Worm (Caenorhabditis elegans) whole organism, late embryonic: ENCODE results near the gene H41C03.2.
"Not testable (repeated sequence)": the region's sequence is repeated elsewhere in the genome, so short reads cannot be mapped to it uniquely, and the experiment has no call there.

Experiments used
- C08G9.2 ChIP-seq: sonication (generic microtip); optimal IDR thresholded peaks from 2 replicates; lab custom pipeline; 2016; ENCODE audit warnings: mild to moderate bottlenecking, missing genetic modification characterization, moderate library complexity, missing compliant biosample characterization
- C38D4.7 ChIP-seq: fragments of 200-800 bp; sonication (Bioruptor generic); optimal IDR thresholded peaks from 2 replicates; lab custom pipeline; 2018; ENCODE audit warnings: mild to moderate bottlenecking, missing genetic modification characterization, moderate library complexity, missing compliant biosample characterization
- K09A11.1 ChIP-seq: sonication (generic microtip); optimal IDR thresholded peaks from 2 replicates; lab custom pipeline; 2017; ENCODE audit warnings: antibody characterized with exemption, mild to moderate bottlenecking, missing genetic modification characterization, missing compliant biosample characterization; ENCODE audit not compliant: insufficient read depth
- T23F11.4 ChIP-seq: fragments of 200-800 bp; sonication (Bioruptor generic); optimal IDR thresholded peaks from 2 replicates; lab custom pipeline; 2018; ENCODE audit warnings: mild to moderate bottlenecking, missing genetic modification characterization, missing compliant biosample characterization
- Y22D7AL.16 ChIP-seq: sonication (generic microtip); optimal IDR thresholded peaks from 2 replicates; lab custom pipeline; 2016; ENCODE audit warnings: missing genetic modification characterization, missing compliant biosample characterization
- ceh-18 ChIP-seq: sonication (generic microtip); optimal IDR thresholded peaks from 2 replicates; lab custom pipeline; 2016; ENCODE audit warnings: missing genetic modification characterization, missing compliant biosample characterization
- ceh-2 ChIP-seq: sonication (generic microtip); optimal IDR thresholded peaks from 2 replicates; lab custom pipeline; 2016; ENCODE audit warnings: missing genotype, missing genetic modification characterization, missing compliant biosample characterization
- ceh-34 ChIP-seq: sonication (generic microtip); optimal IDR thresholded peaks from 2 replicates; lab custom pipeline; 2016; ENCODE audit warnings: mild to moderate bottlenecking, missing genetic modification characterization, missing compliant biosample characterization
- dmd-4 ChIP-seq: sonication (generic microtip); optimal IDR thresholded peaks from 2 replicates; lab custom pipeline; 2016; ENCODE audit warnings: borderline replicate concordance, missing genetic modification characterization, missing compliant biosample characterization
- elt-4 ChIP-seq: sonication (generic microtip); optimal IDR thresholded peaks from 2 replicates; lab custom pipeline; 2016; ENCODE audit warnings: missing genetic modification characterization, missing compliant biosample characterization
- ets-4 ChIP-seq: sonication (generic microtip); optimal IDR thresholded peaks from 2 replicates; lab custom pipeline; 2016; ENCODE audit warnings: missing genetic modification characterization, missing compliant biosample characterization
- fax-1 ChIP-seq: sonication (generic microtip); optimal IDR thresholded peaks from 2 replicates; lab custom pipeline; 2016; ENCODE audit warnings: missing genotype, missing genetic modification characterization, missing compliant biosample characterization
- gmeb-2 ChIP-seq: sonication (generic microtip); optimal IDR thresholded peaks from 2 replicates; lab custom pipeline; 2016; ENCODE audit warnings: missing genetic modification characterization, inconsistent platforms, missing compliant biosample characterization
- lin-11 ChIP-seq: fragments of 200-800 bp; sonication (Bioruptor generic); optimal IDR thresholded peaks from 2 replicates; lab custom pipeline; 2018; ENCODE audit warnings: mild to moderate bottlenecking, missing genetic modification characterization, missing compliant biosample characterization
- madf-2 ChIP-seq: sonication (generic microtip); optimal IDR thresholded peaks from 2 replicates; lab custom pipeline; 2017; ENCODE audit warnings: missing genetic modification characterization, missing compliant biosample characterization
- mec-3 ChIP-seq: sonication (generic microtip); optimal IDR thresholded peaks from 2 replicates; lab custom pipeline; 2016; ENCODE audit warnings: borderline replicate concordance, missing genetic modification characterization, missing compliant biosample characterization
- nfya-1 ChIP-seq: sonication (generic microtip); optimal IDR thresholded peaks from 2 replicates; lab custom pipeline; 2017; ENCODE audit warnings: missing genetic modification characterization, mild to moderate bottlenecking, missing compliant biosample characterization, antibody characterized with exemption, moderate library complexity
- nhr-232 ChIP-seq: sonication (generic microtip); optimal IDR thresholded peaks from 2 replicates; lab custom pipeline; 2016; ENCODE audit warnings: missing genetic modification characterization, missing compliant biosample characterization
- npax-4 ChIP-seq: sonication (generic microtip); optimal IDR thresholded peaks from 2 replicates; lab custom pipeline; 2016; ENCODE audit warnings: missing genetic modification characterization, missing compliant biosample characterization
- pax-1 ChIP-seq: fragments of 150-350 bp; optimal IDR thresholded peaks from 2 replicates; lab custom pipeline; 2014; ENCODE audit warnings: missing biosample characterization, missing genetic modification characterization
- pha-2 ChIP-seq: sonication (generic microtip); optimal IDR thresholded peaks from 2 replicates; lab custom pipeline; 2017; ENCODE audit warnings: mild to moderate bottlenecking, missing genetic modification characterization, missing compliant biosample characterization
- pha-4 ChIP-seq: fragments of 150-350 bp; optimal IDR thresholded peaks from 2 replicates; lab custom pipeline; 2018; ENCODE audit warnings: missing biosample characterization, missing genetic modification reagents, missing genetic modification characterization
- ref-2 ChIP-seq: sonication (generic microtip); optimal IDR thresholded peaks from 2 replicates; lab custom pipeline; 2016; ENCODE audit warnings: missing genetic modification characterization, missing compliant biosample characterization
- sdc-2 ChIP-seq: sonication (generic microtip); optimal IDR thresholded peaks from 2 replicates; lab custom pipeline; 2016; ENCODE audit warnings: missing genotype, missing genetic modification characterization, missing compliant biosample characterization
- sox-2 ChIP-seq: fragments of 200-800 bp; sonication (Bioruptor generic); IDR thresholded peaks from 2 replicates; pipeline ENCODE4 v1.3.6; 2022; ENCODE audit warnings: missing genetic modification reagents, missing genetic modification characterization, missing compliant biosample characterization
- sox-4 ChIP-seq: sonication (generic microtip); optimal IDR thresholded peaks from 2 replicates; lab custom pipeline; 2017; ENCODE audit warnings: mild to moderate bottlenecking, missing genetic modification characterization, inconsistent platforms, missing compliant biosample characterization
- syd-9 ChIP-seq: sonication (generic microtip); optimal IDR thresholded peaks from 2 replicates; lab custom pipeline; 2016; ENCODE audit warnings: mild to moderate bottlenecking, missing genetic modification characterization, moderate library complexity, missing compliant biosample characterization
- unc-3 ChIP-seq, 2 experiments: fragments of 200-800 bp in 1 of 2; sonication (Bioruptor generic) in 1 of 2; sonication (generic microtip) in 1 of 2; conservative IDR thresholded peaks in 1 of 2; optimal IDR thresholded peaks in 1 of 2; 2 replicates each; pipeline versions ENCODE4 v1.3.6 to Lab custom; 2016 to 2022; ENCODE audit warnings: missing compliant biosample characterization in 2 of 2, missing genetic modification characterization in 2 of 2, missing genetic modification reagents in 1 of 2
- unc-55 ChIP-seq: sonication (generic microtip); optimal IDR thresholded peaks from 2 replicates; lab custom pipeline; 2017; ENCODE audit warnings: missing biosample characterization, missing genetic modification reagents, missing genetic modification characterization
- unc-86 ChIP-seq: sonication (generic microtip); optimal IDR thresholded peaks from 2 replicates; lab custom pipeline; 2016; ENCODE audit warnings: missing genetic modification characterization, missing compliant biosample characterization
- zip-5 ChIP-seq: sonication (generic microtip); optimal IDR thresholded peaks from 2 replicates; lab custom pipeline; 2016; ENCODE audit warnings: missing genetic modification characterization, missing compliant biosample characterization

Gene H41C03.2

ce11 chrII:5818298-5818697 is 33.6 kb downstream of the H41C03.2 start, which contains the start of gene ZK1248.4:
Gene ZK1248.4, plus strand, starts transcription at chrII:5818598.
- TF ChIP-seq ets-4 (tag; lab: Kevin White, UChicago) (no peak), elt-4 (tag; lab: Kevin White, UChicago) (no peak), C08G9.2 (tag; lab: Kevin White, UChicago) (no peak), pha-4 (tag; lab: Kevin White, UChicago) (no peak), K09A11.1 (tag; lab: Kevin White, UChicago) (no peak), sox-4 (tag; lab: Kevin White, UChicago) (no peak), ceh-34 (tag; lab: Kevin White, UChicago) (no peak), npax-4 (tag; lab: Kevin White, UChicago) (no peak), lin-11 (tag; lab: Kevin White, UChicago) (no peak), madf-2 (tag; lab: Kevin White, UChicago) (no peak), dmd-4 (tag; lab: Kevin White, UChicago) (no peak), ref-2 (tag; lab: Kevin White, UChicago) (no peak), fax-1 (tag; lab: Kevin White, UChicago) (no peak), mec-3 (tag; lab: Kevin White, UChicago) (no peak), unc-86 (tag; lab: Kevin White, UChicago) (no peak), nhr-232 (tag; lab: Kevin White, UChicago) (no peak), pax-1 (tag; lab: Kevin White, UChicago) (no peak), sox-2 (no peak)

DNA sequence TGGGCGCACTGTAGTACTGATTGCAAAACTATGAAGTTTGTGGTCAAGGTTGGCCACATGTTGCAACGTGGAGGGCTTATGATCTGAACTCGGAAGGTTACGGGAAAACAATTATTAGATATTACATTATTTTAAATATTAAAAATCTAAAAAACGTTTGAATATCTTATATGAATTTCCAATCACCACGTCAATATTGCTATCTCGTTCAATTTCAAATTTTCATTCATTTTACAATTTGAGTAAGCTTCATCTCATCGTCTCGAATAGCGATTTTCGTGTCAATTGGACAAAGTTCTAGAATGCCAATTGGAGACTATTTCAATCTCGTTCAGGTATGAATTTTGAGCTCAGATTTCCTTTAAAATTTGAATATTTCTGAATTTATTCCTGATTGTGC is 35.6 kb downstream of the H41C03.2 start, which contains the start of gene ZK1248.20:
Gene ZK1248.20, plus strand, starts transcription at position 301 of the 400 bp plus-strand sequence.
- TF ChIP-seq nfya-1 (tag; lab: Kevin White, UChicago) (no peak), ref-2 (tag; lab: Kevin White, UChicago) (no peak)

DNA sequence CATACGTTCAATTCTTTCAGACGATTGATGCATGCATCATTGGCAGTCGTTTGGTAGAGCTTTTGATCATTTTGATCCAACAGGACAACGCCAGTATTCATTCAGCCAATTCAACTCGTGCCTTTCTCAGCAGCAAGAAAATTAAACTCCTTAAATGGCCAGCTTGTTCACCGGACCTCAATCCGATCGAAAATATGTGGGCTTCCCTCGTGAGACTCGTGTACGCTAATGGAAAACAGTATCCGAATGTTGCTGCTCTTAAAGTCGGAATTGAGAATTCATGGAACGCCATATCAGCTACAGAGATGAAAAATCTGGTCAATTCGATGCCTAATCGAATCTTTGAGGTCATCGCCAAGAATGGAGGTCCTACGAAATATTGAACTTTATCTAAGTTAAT is 36.5 kb downstream of the H41C03.2 start, which contains the start of gene wago-5:
Gene wago-5, minus strand, starts transcription at position 101 of the 400 bp plus-strand sequence.
- TF ChIP-seq syd-9; unc-3 (GFP tag; conservative IDR thresholded peaks at IDR 0.05; lab: Robert Waterston, UW); unc-3 (tag; optimal IDR thresholded peaks at IDR 0.05; lab: Kevin White, UChicago); ceh-2 (tag; lab: Kevin White, UChicago): not testable (repeated sequence)

- TF ChIP-seq pha-2 (tag; lab: Kevin White, UChicago) (no peak), ceh-18 (tag; lab: Kevin White, UChicago) (no peak), unc-55 (GFP tag; lab: Kevin White, UChicago) (no peak)
These were observed 41.7 kb downstream of the H41C03.2 start, which contains the start of the genes msp-64 and ZK1248.5 for ce11 chrII:5810230-5810629. Gene msp-64, minus strand, starts transcription at chrII:5810330. Gene ZK1248.5, plus strand, starts transcription at chrII:5810514.

- TF ChIP-seq ref-2 (tag; lab: Kevin White, UChicago) (no peak), C38D4.7 (no peak), unc-86 (tag; lab: Kevin White, UChicago) (no peak), sdc-2 (tag; lab: Kevin White, UChicago) (no peak), ceh-2 (tag; lab: Kevin White, UChicago) (no peak), dmd-4 (tag; lab: Kevin White, UChicago) (no peak), mec-3 (tag; lab: Kevin White, UChicago) (no peak), T23F11.4 (GFP tag; lab: Kevin White, UChicago) (no peak), Y22D7AL.16 (tag; lab: Kevin White, UChicago) (no peak), zip-5 (tag; lab: Kevin White, UChicago) (no peak), gmeb-2 (no peak), lin-11 (tag; lab: Kevin White, UChicago) (no peak)
These were observed 45.3 kb downstream of the H41C03.2 start for ce11 chrII:5806563-5806962.
